Fruit fly (Drosophila melanogaster) Kc167 (cell line): ENCODE results near the gene ttk.

ENCODE experiments used
- Myc ChIP-seq: fragments of >200 bp; optimal IDR thresholded peaks from 2 replicates; lab custom pipeline; 2017; ENCODE audit warnings: missing external identifiers
- Sin3A ChIP-seq: fragments of >200 bp; optimal IDR thresholded peaks from 2 replicates; lab custom pipeline; 2018; ENCODE audit warnings: missing external identifiers
- h ChIP-seq: fragments of >200 bp; optimal IDR thresholded peaks from 3 replicates; lab custom pipeline; 2018; ENCODE audit warnings: missing external identifiers
- insv ChIP-seq: fragments of >200 bp; optimal IDR thresholded peaks from 3 replicates; lab custom pipeline; 2018; ENCODE audit warnings: missing external identifiers
- psq ChIP-seq: fragments of >200 bp; optimal IDR thresholded peaks from 2 replicates; lab custom pipeline; 2017; ENCODE audit warnings: missing external identifiers
- ttk ChIP-seq: sonication (Bioruptor generic); optimal IDR thresholded peaks from 2 replicates; lab custom pipeline; 2017; ENCODE audit warnings: missing external identifiers

The ttk gene

dm6 chr3R:31706895-31707238, 6.8 kb upstream of the ttk start:
- TF ChIP-seq ttk (lab: Kevin White, UChicago) = no peak
- TF ChIP-seq Sin3A = no peak
- TF ChIP-seq insv (lab: Kevin White, UChicago) = no peak

- no peak for TF ChIP-seq ttk (lab: Kevin White, UChicago)
- TF ChIP-seq h (lab: Kevin White, UChicago) = no peak
- no peak for TF ChIP-seq Myc (lab: Kevin White, UChicago)
- TF ChIP-seq insv (lab: Kevin White, UChicago) = no peak
- no peak for TF ChIP-seq psq (lab: Kevin White, UChicago)
- TF ChIP-seq Sin3A = no peak
These were observed 5.4 kb upstream of the ttk start, which contains the start of gene CG42693 for dm6 chr3R:31708240-31708639. TSS of gene CG42693 (minus strand) at chr3R:31708340.

DNA sequence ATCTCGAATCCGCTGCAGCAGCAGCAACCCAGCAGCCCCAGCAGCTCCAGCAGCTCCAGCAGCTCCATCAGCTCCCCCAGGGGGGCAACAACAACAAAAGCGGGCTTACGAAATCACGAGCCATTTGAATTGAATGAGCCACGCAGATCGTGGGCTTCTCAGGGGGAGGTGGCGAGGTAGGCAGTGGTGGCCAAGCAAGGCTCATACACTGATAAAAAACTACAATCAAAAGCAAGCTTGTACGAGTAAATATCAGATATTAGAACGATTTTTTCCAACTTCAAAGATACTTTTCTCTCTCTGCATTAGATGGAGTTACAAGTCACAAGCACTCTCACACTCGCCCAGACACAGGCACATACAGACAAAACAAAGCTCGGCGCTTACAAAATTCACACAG, 4.5 kb upstream of the ttk start:
- TF ChIP-seq ttk (lab: Kevin White, UChicago) = no peak
- TF ChIP-seq Myc (lab: Kevin White, UChicago) = no peak
- TF ChIP-seq insv (lab: Kevin White, UChicago) = no peak
- TF ChIP-seq h (lab: Kevin White, UChicago) = no peak
- no peak for TF ChIP-seq psq (lab: Kevin White, UChicago)
- TF ChIP-seq Sin3A = no peak

dm6 chr3R:31709769-31710168, 3.9 kb upstream of the ttk start:
- no peak for TF ChIP-seq h (lab: Kevin White, UChicago)
- TF ChIP-seq Myc (lab: Kevin White, UChicago) = no peak
- TF ChIP-seq insv (lab: Kevin White, UChicago) = no peak
- TF ChIP-seq psq (lab: Kevin White, UChicago) = no peak
- TF ChIP-seq Sin3A = no peak
- TF ChIP-seq ttk (lab: Kevin White, UChicago) = no peak

DNA sequence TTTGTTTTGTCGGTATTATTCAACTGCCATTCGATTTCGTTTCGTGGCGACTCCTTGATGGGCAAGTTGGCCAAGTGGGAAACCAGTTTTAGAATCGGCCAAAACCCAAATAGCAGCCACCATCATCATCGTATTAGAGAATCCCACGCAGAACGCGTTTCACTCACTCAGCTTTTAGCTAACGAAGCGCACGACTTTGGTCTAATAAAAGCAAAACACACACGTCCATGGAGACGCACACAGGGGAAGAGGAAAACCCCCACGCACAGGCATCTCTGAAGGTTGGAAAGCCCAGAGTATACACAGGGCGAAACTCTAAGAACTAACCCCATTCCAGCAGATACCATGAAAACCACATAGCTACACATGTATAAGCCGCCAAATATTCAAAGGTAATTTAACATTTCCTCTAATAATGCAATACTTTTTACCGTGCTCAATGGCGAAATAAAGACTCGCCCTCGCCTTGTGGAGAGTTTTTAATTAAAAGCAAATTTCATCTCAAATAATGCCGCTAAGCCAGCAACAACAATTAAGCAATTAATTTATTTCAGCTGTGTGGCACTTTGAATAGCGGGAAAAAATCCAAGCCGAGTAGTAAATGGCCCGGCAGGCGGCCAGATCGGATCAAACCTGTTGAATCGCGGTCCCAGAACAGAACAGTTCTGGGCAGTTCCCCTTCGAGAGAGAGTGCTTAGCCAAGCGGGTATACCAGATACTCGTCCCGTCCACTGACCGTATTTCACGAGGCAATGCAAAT, 2.2 kb upstream of the ttk start:
- no peak for TF ChIP-seq ttk (lab: Kevin White, UChicago)
- TF ChIP-seq psq (lab: Kevin White, UChicago) = no peak
- TF ChIP-seq insv (lab: Kevin White, UChicago) = no peak
- TF ChIP-seq Myc (lab: Kevin White, UChicago) = no peak
- TF ChIP-seq Sin3A = no peak
- TF ChIP-seq h (lab: Kevin White, UChicago) = no peak

DNA sequence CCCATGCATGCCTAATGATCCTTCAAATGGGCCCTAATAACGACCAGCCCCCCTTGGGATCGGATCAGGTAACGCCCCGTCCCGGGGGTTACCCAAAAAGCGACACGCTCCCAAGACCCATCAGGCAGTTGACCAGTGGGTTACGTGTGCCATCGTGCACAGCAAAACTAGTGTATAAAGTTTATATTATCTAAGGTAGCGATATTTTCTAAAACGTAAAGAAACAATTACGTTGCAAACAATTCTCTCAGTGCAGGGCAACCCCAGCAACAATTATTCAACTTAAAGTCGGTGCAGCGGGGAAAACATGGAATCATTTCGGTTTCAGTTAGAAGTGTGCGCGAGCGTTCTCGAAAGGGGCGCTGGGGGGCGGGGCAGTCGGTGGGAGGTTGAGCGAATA, 1.1 kb upstream of the ttk start:
- TF ChIP-seq psq (lab: Kevin White, UChicago) = no peak
- no peak for TF ChIP-seq insv (lab: Kevin White, UChicago)
- TF ChIP-seq Myc (lab: Kevin White, UChicago) = no peak
- TF ChIP-seq Sin3A = no peak
- no peak for TF ChIP-seq ttk (lab: Kevin White, UChicago)
- TF ChIP-seq h (lab: Kevin White, UChicago) = no peak

- TF ChIP-seq Myc (lab: Kevin White, UChicago) (no peak), psq (lab: Kevin White, UChicago) (no peak), insv (lab: Kevin White, UChicago) (no peak), ttk (lab: Kevin White, UChicago) (no peak), Sin3A (no peak), h (lab: Kevin White, UChicago) (no peak)
These were observed 1.4 kb downstream of the ttk start for dm6 chr3R:31714876-31715712.

DNA sequence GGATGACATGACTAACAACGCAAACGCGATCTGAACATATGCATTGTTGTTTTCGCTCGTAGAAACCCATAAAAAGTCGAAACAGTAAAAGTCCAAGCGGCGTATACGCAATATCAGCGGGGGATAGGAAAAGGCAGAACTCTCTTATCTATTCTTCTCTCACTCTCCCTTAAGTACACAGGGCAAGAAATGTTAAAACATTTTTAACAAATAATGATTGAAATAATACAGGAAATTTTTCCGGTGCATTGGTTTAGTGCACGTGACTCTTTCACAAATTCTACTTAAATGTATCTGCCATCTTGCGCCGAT, 2.0 kb downstream of the ttk start:
- no peak for TF ChIP-seq psq (lab: Kevin White, UChicago)
- TF ChIP-seq insv (lab: Kevin White, UChicago) = no peak
- no peak for TF ChIP-seq h (lab: Kevin White, UChicago)
- no peak for TF ChIP-seq Sin3A
- no peak for TF ChIP-seq Myc (lab: Kevin White, UChicago)

dm6 chr3R:31716265-31716664, 2.6 kb downstream of the ttk start:
- TF ChIP-seq Sin3A (no peak), insv (lab: Kevin White, UChicago) (no peak), psq (lab: Kevin White, UChicago) (no peak), h (lab: Kevin White, UChicago) (no peak), ttk (lab: Kevin White, UChicago) (no peak), Myc (lab: Kevin White, UChicago) (no peak)

- TF ChIP-seq ttk (lab: Kevin White, UChicago) (no peak), Sin3A (no peak), psq (lab: Kevin White, UChicago) (no peak), Myc (lab: Kevin White, UChicago) (no peak), insv (lab: Kevin White, UChicago) (no peak), h (lab: Kevin White, UChicago) (no peak)
These were observed 3.9 kb downstream of the ttk start for dm6 chr3R:31717299-31718167.

DNA sequence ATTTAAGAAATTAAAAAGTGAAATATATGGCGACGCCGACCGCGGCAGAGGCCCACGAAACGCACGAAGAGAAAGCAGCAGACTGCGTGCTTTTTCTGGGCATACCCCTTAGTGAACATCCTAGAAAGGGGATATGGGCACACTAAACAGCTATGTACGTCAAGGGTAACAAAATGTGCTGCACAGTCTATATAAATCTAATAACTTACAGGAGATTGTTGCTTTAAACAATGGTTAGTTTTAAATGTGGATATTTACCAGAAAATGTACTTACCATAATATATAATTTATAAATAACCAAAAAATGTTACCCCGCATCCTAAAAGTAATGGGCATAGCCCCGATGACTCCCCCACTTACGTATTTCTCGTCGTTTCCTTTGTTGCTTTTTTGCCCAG, 4.5 kb downstream of the ttk start:
- TF ChIP-seq insv (lab: Kevin White, UChicago) (no peak), psq (lab: Kevin White, UChicago) (no peak), Sin3A (no peak), ttk (lab: Kevin White, UChicago) (no peak), h (lab: Kevin White, UChicago) (no peak), Myc (lab: Kevin White, UChicago) (no peak)
